Worm (Caenorhabditis elegans) whole organism, young adult: ENCODE measurements around the gene C49C3.7.

ENCODE experiments used
- F22D6.2 ChIP-seq: sonication (generic microtip); optimal IDR thresholded peaks from 2 replicates; lab custom pipeline; 2016; ENCODE audit warnings: mild to moderate bottlenecking, missing genetic modification characterization, missing compliant biosample characterization
- F33H1.4 ChIP-seq: fragments of 200-800 bp; sonication (Bioruptor generic); IDR thresholded peaks from 2 replicates; pipeline ENCODE4 v1.3.6; 2022; ENCODE audit warnings: missing genetic modification reagents, missing genetic modification characterization, missing compliant biosample characterization
- F39B2.1 ChIP-seq: fragments of 200-800 bp; sonication (Bioruptor generic); IDR thresholded peaks from 2 replicates; pipeline ENCODE4 v1.3.6; 2022; ENCODE audit warnings: missing genetic modification reagents, missing genetic modification characterization, missing compliant biosample characterization
- F57A8.1 ChIP-seq: fragments of 200-800 bp; sonication (Bioruptor generic); optimal IDR thresholded peaks from 2 replicates; lab custom pipeline; 2018; ENCODE audit warnings: mild to moderate bottlenecking, missing genetic modification characterization, moderate library complexity, missing compliant biosample characterization
- F57C9.4 ChIP-seq: sonication (generic microtip); optimal IDR thresholded peaks from 2 replicates; lab custom pipeline; 2017; ENCODE audit warnings: mild to moderate bottlenecking, missing genetic modification characterization, missing compliant biosample characterization
- T07F8.4 ChIP-seq: sonication (generic microtip); optimal IDR thresholded peaks from 2 replicates; lab custom pipeline; 2016; ENCODE audit warnings: mild to moderate bottlenecking, missing genetic modification characterization, moderate library complexity, missing compliant biosample characterization
- Y53F4B.3 ChIP-seq: fragments of 200-800 bp; sonication (Bioruptor generic); IDR thresholded peaks from 2 replicates; pipeline ENCODE4 v1.3.6; 2022; ENCODE audit warnings: missing genetic modification reagents, missing genetic modification characterization, missing compliant biosample characterization
- Y79H2A.3 ChIP-seq: fragments of 200-800 bp; sonication (Bioruptor generic); conservative IDR thresholded peaks from 2 replicates; pipeline ENCODE4 v1.3.6; 2022; ENCODE audit warnings: missing genetic modification reagents, missing genetic modification characterization, missing compliant biosample characterization
- Y95B8A.8 ChIP-seq: fragments of 200-800 bp; sonication (Bioruptor generic); IDR thresholded peaks from 2 replicates; pipeline ENCODE4 v1.3.6; 2022; ENCODE audit warnings: missing genetic modification reagents, missing genetic modification characterization, missing compliant biosample characterization
- ZK185.1 ChIP-seq: sonication (generic microtip); optimal IDR thresholded peaks from 2 replicates; lab custom pipeline; 2016; ENCODE audit warnings: mild to moderate bottlenecking, missing genetic modification characterization, missing compliant biosample characterization; ENCODE audit not compliant: poor library complexity, severe bottlenecking
- akir-1 ChIP-seq: fragments of 200-800 bp; sonication (Bioruptor generic); optimal IDR thresholded peaks from 2 replicates; lab custom pipeline; 2018; ENCODE audit warnings: mild to moderate bottlenecking, missing genetic modification characterization, moderate library complexity, missing compliant biosample characterization
- aptf-3 ChIP-seq: fragments of 200-800 bp; sonication (Bioruptor generic); IDR thresholded peaks from 2 replicates; pipeline ENCODE4 v1.3.6; 2022; ENCODE audit warnings: missing genetic modification characterization, missing compliant biosample characterization
- ceh-91 ChIP-seq: fragments of 200-800 bp; sonication (Bioruptor generic); IDR thresholded peaks from 2 replicates; pipeline ENCODE4 v1.3.6; 2022; ENCODE audit warnings: missing genetic modification reagents, missing genetic modification characterization, missing compliant biosample characterization
- egrh-3 ChIP-seq: fragments of 200-800 bp; sonication (Bioruptor generic); IDR thresholded peaks from 2 replicates; pipeline ENCODE4 v1.3.6; 2022; ENCODE audit warnings: missing genetic modification reagents, missing genetic modification characterization, missing compliant biosample characterization
- ets-4 ChIP-seq: fragments of 200-800 bp; sonication (Bioruptor generic); optimal IDR thresholded peaks from 2 replicates; lab custom pipeline; 2018; ENCODE audit warnings: mild to moderate bottlenecking, missing genetic modification characterization, missing compliant biosample characterization
- fkh-3 ChIP-seq: sonication (generic microtip); optimal IDR thresholded peaks from 2 replicates; lab custom pipeline; 2016; ENCODE audit warnings: mild to moderate bottlenecking, missing genetic modification characterization, missing compliant biosample characterization
- hrde-1 ChIP-seq: sonication (generic microtip); optimal IDR thresholded peaks from 2 replicates; lab custom pipeline; 2016; ENCODE audit warnings: missing genetic modification characterization, mild to moderate bottlenecking, missing compliant biosample characterization, moderate library complexity, missing genotype, missing genetic modification reagents, borderline replicate concordance
- lin-26 ChIP-seq: fragments of 200-800 bp; sonication (Bioruptor generic); IDR thresholded peaks from 2 replicates; pipeline ENCODE4 v1.3.6; 2022; ENCODE audit warnings: missing genetic modification reagents, missing genetic modification characterization, missing compliant biosample characterization
- lin-35 ChIP-seq, 3 experiments: fragments of 150-350 bp in 2 of 3; sonication (generic microtip) in 1 of 3; optimal IDR thresholded peaks; 2 replicates each; lab custom pipeline; 2014 to 2018; ENCODE audit warnings: missing biosample characterization in 3 of 3, missing genetic modification characterization in 3 of 3, missing genetic modification reagents in 3 of 3
- lin-54 ChIP-seq: fragments of 200-800 bp; sonication (Bioruptor generic); optimal IDR thresholded peaks from 2 replicates; lab custom pipeline; 2018; ENCODE audit warnings: mild to moderate bottlenecking, missing genetic modification characterization, missing compliant biosample characterization
- lir-1 ChIP-seq: fragments of 200-800 bp; sonication (Bioruptor generic); conservative IDR thresholded peaks from 2 replicates; pipeline ENCODE4 v1.3.6; 2022; ENCODE audit warnings: missing genetic modification reagents, missing genetic modification characterization, missing compliant biosample characterization
- madf-6 ChIP-seq: fragments of 200-800 bp; sonication (Bioruptor generic); IDR thresholded peaks from 2 replicates; pipeline ENCODE4 v1.3.6; 2022; ENCODE audit warnings: missing genetic modification reagents, missing genetic modification characterization, missing compliant biosample characterization
- mel-28 ChIP-seq: sonication (generic microtip); optimal IDR thresholded peaks from 2 replicates; lab custom pipeline; 2016; ENCODE audit warnings: borderline replicate concordance, mild to moderate bottlenecking, missing genetic modification characterization, missing compliant biosample characterization
- nfya-1 ChIP-seq: sonication (generic microtip); optimal IDR thresholded peaks from 2 replicates; lab custom pipeline; 2017; ENCODE audit warnings: antibody characterized with exemption, missing compliant biosample characterization, missing genetic modification characterization, borderline replicate concordance; ENCODE audit not compliant: insufficient read depth
- nfyb-1 ChIP-seq: fragments of 200-800 bp; sonication (Bioruptor generic); IDR thresholded peaks from 2 replicates; pipeline ENCODE4 v1.3.6; 2022; ENCODE audit warnings: missing genetic modification reagents, missing genetic modification characterization, missing compliant biosample characterization
- nhr-80 ChIP-seq: sonication (generic microtip); optimal IDR thresholded peaks from 2 replicates; lab custom pipeline; 2016; ENCODE audit warnings: missing genetic modification characterization, missing compliant biosample characterization
- rec-8 ChIP-seq, 2 experiments: sonication (generic microtip); optimal IDR thresholded peaks; 2 replicates each; lab custom pipeline; 2016; ENCODE audit warnings: mild to moderate bottlenecking in 2 of 2, missing genetic modification characterization in 2 of 2, missing genetic modification reagents in 2 of 2, missing genotype in 2 of 2, missing biosample characterization in 1 of 2, missing compliant biosample characterization in 1 of 2, moderate library complexity in 1 of 2
- snpc-4 ChIP-seq, 5 experiments: fragments of 150-350 bp in 1 of 5; sonication (generic microtip) in 4 of 5; optimal IDR thresholded peaks; 2 replicates each; lab custom pipeline; 2014 to 2018; ENCODE audit warnings: missing genetic modification characterization in 5 of 5, missing biosample characterization in 3 of 5, antibody characterized with exemption in 2 of 5, mild to moderate bottlenecking in 2 of 5, missing compliant biosample characterization in 2 of 5, missing genotype in 2 of 5, moderate library complexity in 2 of 5, missing genetic modification reagents in 1 of 5
- tbx-9 ChIP-seq: sonication (generic microtip); optimal IDR thresholded peaks from 2 replicates; lab custom pipeline; 2016; ENCODE audit warnings: borderline replicate concordance, missing genetic modification characterization, inconsistent platforms, missing compliant biosample characterization
- ztf-22 ChIP-seq: fragments of 200-800 bp; sonication (Bioruptor generic); optimal IDR thresholded peaks from 2 replicates; lab custom pipeline; 2018; ENCODE audit warnings: mild to moderate bottlenecking, missing genetic modification characterization, moderate library complexity, missing compliant biosample characterization
- ztf-25 ChIP-seq: fragments of 200-800 bp; sonication (Bioruptor generic); IDR thresholded peaks from 2 replicates; pipeline ENCODE4 v1.3.6; 2022; ENCODE audit warnings: missing genetic modification reagents, missing genetic modification characterization, missing compliant biosample characterization
- ztf-3 ChIP-seq: fragments of 200-800 bp; sonication (Bioruptor generic); optimal IDR thresholded peaks from 2 replicates; lab custom pipeline; 2018; ENCODE audit warnings: mild to moderate bottlenecking, missing genetic modification characterization, missing compliant biosample characterization

Gene C49C3.7

ce11 chrIV:17338920-17339510, 6.7 kb downstream of the C49C3.7 start, which contains the start of gene C49C3.10:
TSS of gene C49C3.10 (minus strand) at chrIV:17338970.
- TF ChIP-seq nfya-1 (no peak), nhr-80 (peak; percentile 60)

DNA sequence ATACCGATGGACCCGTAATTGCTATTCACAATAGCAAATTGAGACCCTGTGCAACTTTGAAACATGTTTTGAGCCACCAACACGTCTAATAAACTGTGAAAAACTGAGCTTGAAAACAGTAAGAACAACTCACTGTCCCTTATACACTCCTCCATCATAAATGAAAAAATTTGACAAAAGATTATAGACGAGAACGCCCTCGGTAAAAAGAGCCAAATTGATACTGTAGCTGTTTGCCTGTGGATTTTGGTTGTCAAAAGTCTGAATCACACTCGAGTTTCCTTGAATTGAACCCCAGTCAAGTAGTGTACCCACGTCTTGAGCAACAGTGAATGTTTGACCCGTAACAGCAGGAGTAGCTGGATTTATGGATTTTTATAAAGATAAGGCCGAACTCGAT, 8.7 kb downstream of the C49C3.7 start:
- no peak for TF ChIP-seq akir-1 (GFP tag; lab: Kevin White, UChicago)
- no peak for TF ChIP-seq ets-4 (GFP tag; lab: Kevin White, UChicago)
- no peak for TF ChIP-seq egrh-3 (GFP tag; lab: Robert Waterston, UW)
- no peak for TF ChIP-seq lin-35 (GFP tag; optimal IDR thresholded peaks at IDR 0.05; lab: Kevin White, UChicago)
- TF ChIP-seq lir-1 (GFP tag; lab: Robert Waterston, UW), result no peak
- no peak for TF ChIP-seq fkh-3
- no peak for TF ChIP-seq snpc-4 (GFP tag; optimal IDR thresholded peaks at IDR 0.05; lab: Kevin White, UChicago)
- no peak for TF ChIP-seq snpc-4 (tag; optimal IDR thresholded peaks at IDR 0.05; lab: Kevin White, UChicago)
- no peak for TF ChIP-seq ztf-22 (GFP tag; lab: Kevin White, UChicago)
- no peak for TF ChIP-seq Y79H2A.3 (GFP tag; lab: Robert Waterston, UW)
- no peak for TF ChIP-seq nfya-1
- no peak for TF ChIP-seq aptf-3 (GFP tag; lab: Robert Waterston, UW)
- TF ChIP-seq hrde-1 (tag; lab: Kevin White, UChicago), result no peak
- TF ChIP-seq lin-54 (GFP tag; lab: Kevin White, UChicago), result no peak
- no peak for TF ChIP-seq T07F8.4 (tag; lab: Kevin White, UChicago)

ce11 chrIV:17342179-17342578, 9.8 kb downstream of the C49C3.7 start, which contains the start of gene C49C3.9:
TSS of gene C49C3.9 (minus strand) at chrIV:17342314.
- TF ChIP-seq nhr-80 (peak; percentile 80), ceh-91 (no peak), ets-4 (GFP tag; lab: Kevin White, UChicago) (peak; percentile 20)

- no peak for TF ChIP-seq rec-8 (tag; optimal IDR thresholded peaks at IDR 0.05; lab: Kevin White, UChicago)
- TF ChIP-seq Y95B8A.8 (GFP tag; lab: Robert Waterston, UW), result no peak
- no peak for TF ChIP-seq Y53F4B.3 (GFP tag; lab: Robert Waterston, UW)
- TF ChIP-seq mel-28 (tag; lab: Kevin White, UChicago), result no peak
- no peak for TF ChIP-seq F57A8.1
- TF ChIP-seq tbx-9, result no peak
- TF ChIP-seq nhr-80, result no peak
- TF ChIP-seq madf-6 (GFP tag; lab: Robert Waterston, UW), result no peak
- TF ChIP-seq lin-26 (GFP tag; lab: Robert Waterston, UW), result no peak
- no peak for TF ChIP-seq ztf-25 (GFP tag; lab: Robert Waterston, UW)
- no peak for TF ChIP-seq F57C9.4 (tag; lab: Kevin White, UChicago)
- TF ChIP-seq F33H1.4, result no peak
- no peak for TF ChIP-seq nfyb-1 (GFP tag; lab: Robert Waterston, UW)
- no peak for TF ChIP-seq ZK185.1 (tag; lab: Kevin White, UChicago)
- no peak for TF ChIP-seq ceh-91
- TF ChIP-seq ztf-3 (GFP tag; lab: Kevin White, UChicago), result no peak
- TF ChIP-seq F22D6.2 (tag; lab: Kevin White, UChicago), result no peak
- TF ChIP-seq F39B2.1, result no peak
- no peak for TF ChIP-seq aptf-3 (GFP tag; lab: Robert Waterston, UW)
Observed at ce11 chrIV:17342667-17343066, 10.3 kb downstream of the C49C3.7 start, which contains the start of gene C49C3.21. TSS of gene C49C3.21 (plus strand) at chrIV:17342967.
